Fruit fly (Drosophila melanogaster) whole organism, prepupa: ENCODE data around the gene KaiR1D.

Source experiments
- Blimp-1 ChIP-seq: fragments of 200-800 bp; sonication (Bioruptor generic); optimal IDR thresholded peaks from 3 replicates; lab custom pipeline; 2017; ENCODE audit warnings: missing biosample characterization, missing genetic modification characterization, mild to moderate bottlenecking, moderate library complexity, missing genetic modification reagents
- CG10631 ChIP-seq: fragments of 200-800 bp; sonication (Bioruptor generic); optimal IDR thresholded peaks from 2 replicates; lab custom pipeline; 2016; ENCODE audit warnings: missing biosample characterization, missing genetic modification characterization
- CG10669 ChIP-seq: fragments of 200-800 bp; sonication (Bioruptor generic); optimal IDR thresholded peaks from 3 replicates; lab custom pipeline; 2018; ENCODE audit warnings: missing biosample characterization, mild to moderate bottlenecking, missing genetic modification characterization, moderate library complexity
- CG11294 ChIP-seq: fragments of 200-800 bp; sonication (Bioruptor generic); IDR thresholded peaks from 2 replicates; pipeline ENCODE4 v1.3.6; 2022; ENCODE audit warnings: missing biosample characterization, missing genetic modification characterization
- CG11762 ChIP-seq: fragments of 200-800 bp; sonication (Bioruptor generic); optimal IDR thresholded peaks from 3 replicates; lab custom pipeline; 2016; ENCODE audit warnings: missing biosample characterization, missing genetic modification characterization; ENCODE audit not compliant: insufficient read depth
- CG11902 ChIP-seq: fragments of 200-800 bp; sonication (Bioruptor generic); optimal IDR thresholded peaks from 3 replicates; lab custom pipeline; 2016; ENCODE audit warnings: missing biosample characterization, missing genetic modification characterization
- CG1621 ChIP-seq: fragments of 200-800 bp; sonication (Bioruptor generic); optimal IDR thresholded peaks from 3 replicates; lab custom pipeline; 2018; ENCODE audit warnings: missing biosample characterization, mild to moderate bottlenecking, missing genetic modification characterization
- CG16779 ChIP-seq: fragments of 200-800 bp; sonication (Bioruptor generic); optimal IDR thresholded peaks from 3 replicates; lab custom pipeline; 2017; ENCODE audit warnings: missing biosample characterization, mild to moderate bottlenecking, missing genetic modification characterization
- CG3032 ChIP-seq: fragments of 200-800 bp; optimal IDR thresholded peaks from 2 replicates; lab custom pipeline; 2019; ENCODE audit warnings: missing biosample characterization, mild to moderate bottlenecking, missing genetic modification characterization, moderate library complexity
- CG31627 ChIP-seq: fragments of 200-800 bp; sonication (Bioruptor generic); optimal IDR thresholded peaks from 3 replicates; lab custom pipeline; 2016; ENCODE audit warnings: missing biosample characterization, missing genetic modification characterization
- CG32006 ChIP-seq: fragments of 200-800 bp; sonication (Bioruptor generic); optimal IDR thresholded peaks from 3 replicates; lab custom pipeline; 2017; ENCODE audit warnings: missing biosample characterization, mild to moderate bottlenecking, missing genetic modification characterization
- CG34406 ChIP-seq: fragments of 200-800 bp; sonication (Bioruptor generic); optimal IDR thresholded peaks from 3 replicates; lab custom pipeline; 2016; ENCODE audit warnings: missing biosample characterization, missing genetic modification characterization
- CG3919 ChIP-seq: fragments of 200-800 bp; sonication (Bioruptor generic); optimal IDR thresholded peaks from 3 replicates; lab custom pipeline; 2016; ENCODE audit warnings: missing biosample characterization, missing genetic modification characterization
- CG4318 ChIP-seq: fragments of 200-800 bp; sonication (Bioruptor generic); optimal IDR thresholded peaks from 3 replicates; lab custom pipeline; 2017; ENCODE audit warnings: missing biosample characterization, mild to moderate bottlenecking, missing genetic modification characterization
- CG6163 ChIP-seq: fragments of 200-800 bp; sonication (Bioruptor generic); IDR thresholded peaks from 3 replicates; pipeline ENCODE4 v1.3.6; 2022; ENCODE audit warnings: missing biosample characterization, missing genetic modification characterization
- CG6276 ChIP-seq: fragments of 200-800 bp; sonication (Bioruptor generic); optimal IDR thresholded peaks from 2 replicates; lab custom pipeline; 2017; ENCODE audit warnings: missing biosample characterization, mild to moderate bottlenecking, missing genetic modification characterization
- CG6792 ChIP-seq: fragments of 200-800 bp; sonication (Bioruptor generic); optimal IDR thresholded peaks from 3 replicates; lab custom pipeline; 2016; ENCODE audit warnings: missing biosample characterization, missing genetic modification characterization
- CG6808 ChIP-seq: fragments of 200-800 bp; sonication (Bioruptor generic); optimal IDR thresholded peaks from 3 replicates; lab custom pipeline; 2017; ENCODE audit warnings: missing biosample characterization, missing genetic modification characterization, mild to moderate bottlenecking, moderate library complexity, missing genetic modification reagents
- CG6854 ChIP-seq: fragments of 200-800 bp; sonication (Bioruptor generic); optimal IDR thresholded peaks from 2 replicates; lab custom pipeline; 2017; ENCODE audit warnings: missing biosample characterization, mild to moderate bottlenecking, missing genetic modification characterization
- CG8119 ChIP-seq: fragments of 200-800 bp; sonication (Bioruptor generic); IDR thresholded peaks from 3 replicates; pipeline ENCODE4 v1.3.6; 2022; ENCODE audit warnings: missing biosample characterization, missing genetic modification characterization
- CG8319 ChIP-seq: fragments of 200-800 bp; sonication (Bioruptor generic); optimal IDR thresholded peaks from 3 replicates; lab custom pipeline; 2016; ENCODE audit warnings: missing biosample characterization, missing genetic modification characterization
- CG8632 ChIP-seq: fragments of 200-800 bp; sonication (Bioruptor generic); optimal IDR thresholded peaks from 3 replicates; lab custom pipeline; 2016; ENCODE audit warnings: missing biosample characterization, missing genetic modification characterization
- CG9139 ChIP-seq: fragments of 200-800 bp; sonication (Bioruptor generic); optimal IDR thresholded peaks from 3 replicates; lab custom pipeline; 2017; ENCODE audit warnings: missing biosample characterization, mild to moderate bottlenecking, missing genetic modification characterization
- Eip75B ChIP-seq: fragments of 200-800 bp; sonication (Bioruptor generic); optimal IDR thresholded peaks from 3 replicates; lab custom pipeline; 2016; ENCODE audit warnings: missing biosample characterization, missing genetic modification characterization
- Eip93F ChIP-seq: fragments of 200-800 bp; sonication (Bioruptor generic); optimal IDR thresholded peaks from 2 replicates; lab custom pipeline; 2016; ENCODE audit warnings: missing biosample characterization, mild to moderate bottlenecking, missing genetic modification characterization
- Ets96B ChIP-seq: fragments of 200-800 bp; optimal IDR thresholded peaks from 2 replicates; lab custom pipeline; 2019; ENCODE audit warnings: missing biosample characterization, mild to moderate bottlenecking, missing genetic modification characterization, moderate library complexity
- Gug ChIP-seq: fragments of 200-800 bp; sonication (Bioruptor generic); IDR thresholded peaks from 2 replicates; pipeline ENCODE4 v1.3.6; 2022; ENCODE audit warnings: missing biosample characterization, missing genetic modification characterization
- Hr38 ChIP-seq: sonication (Bioruptor generic); optimal IDR thresholded peaks from 2 replicates; lab custom pipeline; 2016; ENCODE audit warnings: missing biosample characterization, missing genetic modification characterization
- Hr39 ChIP-seq: fragments of 200-800 bp; sonication (Bioruptor generic); optimal IDR thresholded peaks from 2 replicates; lab custom pipeline; 2016; ENCODE audit warnings: missing biosample characterization, missing genetic modification characterization
- Hr4 ChIP-seq: fragments of 200-800 bp; sonication (Bioruptor generic); optimal IDR thresholded peaks from 3 replicates; lab custom pipeline; 2016; ENCODE audit warnings: missing biosample characterization, missing genetic modification characterization
- Met ChIP-seq: fragments of 200-800 bp; sonication (Bioruptor generic); optimal IDR thresholded peaks from 3 replicates; lab custom pipeline; 2016; ENCODE audit warnings: missing biosample characterization, missing genetic modification characterization
- Smox ChIP-seq: fragments of 200-800 bp; sonication (Bioruptor generic); optimal IDR thresholded peaks from 3 replicates; lab custom pipeline; 2016; ENCODE audit warnings: missing biosample characterization, missing genetic modification characterization
- Sox102F ChIP-seq: fragments of 200-800 bp; sonication (Bioruptor generic); optimal IDR thresholded peaks from 2 replicates; lab custom pipeline; 2016; ENCODE audit warnings: missing biosample characterization, mild to moderate bottlenecking, missing genetic modification characterization
- Sox14 ChIP-seq: fragments of 200-800 bp; sonication (Bioruptor generic); optimal IDR thresholded peaks from 3 replicates; lab custom pipeline; 2016; ENCODE audit warnings: missing biosample characterization, missing genetic modification characterization
- Sox15 ChIP-seq: fragments of 200-800 bp; sonication (Bioruptor generic); optimal IDR thresholded peaks from 3 replicates; lab custom pipeline; 2016; ENCODE audit warnings: missing biosample characterization, missing genetic modification characterization
- achi ChIP-seq: fragments of 200-800 bp; sonication (Bioruptor generic); optimal IDR thresholded peaks from 3 replicates; lab custom pipeline; 2016; ENCODE audit warnings: missing biosample characterization, missing genetic modification characterization
- acj6 ChIP-seq: fragments of 200-800 bp; sonication (Bioruptor generic); optimal IDR thresholded peaks from 3 replicates; lab custom pipeline; 2016; ENCODE audit warnings: missing biosample characterization, missing genetic modification characterization
- cyc ChIP-seq: fragments of 200-800 bp; sonication (Bioruptor generic); optimal IDR thresholded peaks from 3 replicates; lab custom pipeline; 2016; ENCODE audit warnings: missing biosample characterization, missing genetic modification characterization
- dac ChIP-seq: fragments of 200-800 bp; sonication (Bioruptor generic); optimal IDR thresholded peaks from 2 replicates; lab custom pipeline; 2017; ENCODE audit warnings: missing biosample characterization, mild to moderate bottlenecking, missing genetic modification characterization
- dsx ChIP-seq: fragments of 200-800 bp; optimal IDR thresholded peaks from 3 replicates; lab custom pipeline; 2019; ENCODE audit warnings: missing biosample characterization, mild to moderate bottlenecking, missing genetic modification characterization, moderate library complexity; ENCODE audit not compliant: poor library complexity, severe bottlenecking
- eg ChIP-seq: fragments of 200-800 bp; sonication (Bioruptor generic); IDR thresholded peaks from 3 replicates; pipeline ENCODE4 v1.3.6; 2022; ENCODE audit warnings: missing biosample characterization, missing genetic modification characterization
- fd85E ChIP-seq: fragments of 200-800 bp; sonication (Bioruptor generic); optimal IDR thresholded peaks from 3 replicates; lab custom pipeline; 2016; ENCODE audit warnings: missing biosample characterization, missing genetic modification characterization
- net ChIP-seq: fragments of 200-800 bp; sonication (Bioruptor generic); optimal IDR thresholded peaks from 3 replicates; lab custom pipeline; 2016; ENCODE audit warnings: missing biosample characterization, missing genetic modification characterization
- pdm3 ChIP-seq: fragments of 200-800 bp; sonication (Bioruptor generic); optimal IDR thresholded peaks from 3 replicates; lab custom pipeline; 2016; ENCODE audit warnings: missing biosample characterization, missing genetic modification characterization
- salr ChIP-seq, 2 experiments: fragments of 200-800 bp; sonication (Bioruptor generic); optimal IDR thresholded peaks; 3 replicates each; lab custom pipeline; 2016 to 2018; ENCODE audit warnings: missing biosample characterization in 2 of 2, missing genetic modification characterization in 2 of 2, mild to moderate bottlenecking in 1 of 2
- spab ChIP-seq: fragments of 200-800 bp; sonication (Bioruptor generic); optimal IDR thresholded peaks from 2 replicates; lab custom pipeline; 2017; ENCODE audit warnings: missing biosample characterization, mild to moderate bottlenecking, missing genetic modification characterization, missing genetic modification reagents
- ss ChIP-seq, 2 experiments: fragments of 200-800 bp; sonication (Bioruptor generic); optimal IDR thresholded peaks; 2 replicates in 1 of 2; 3 replicates in 1 of 2; lab custom pipeline; 2017 to 2018; ENCODE audit warnings: mild to moderate bottlenecking in 2 of 2, missing biosample characterization in 2 of 2, missing genetic modification characterization in 2 of 2, moderate library complexity in 1 of 2
- svp ChIP-seq: fragments of 200-800 bp; sonication (Bioruptor generic); peaks from one replicate; lab custom pipeline; 2016; ENCODE audit warnings: missing biosample characterization, missing genetic modification characterization
- topi ChIP-seq: fragments of 200-800 bp; sonication (Bioruptor generic); optimal IDR thresholded peaks from 3 replicates; lab custom pipeline; 2016; ENCODE audit warnings: missing biosample characterization, missing genetic modification characterization

Gene KaiR1D

dm6 chr3R:20834770-20835183, 31.3 kb downstream of the KaiR1D start (continued):
- TF ChIP-seq achi (GFP tag; lab: Kevin White, UChicago) (no peak), CG11762 (GFP tag; lab: Kevin White, UChicago) (no peak), svp (GFP tag; lab: Kevin White, UChicago) (no peak), CG10669 (GFP tag; lab: Kevin White, UChicago) (no peak)
- TF ChIP-seq, all 60 proteins: peak for 3

DNA sequence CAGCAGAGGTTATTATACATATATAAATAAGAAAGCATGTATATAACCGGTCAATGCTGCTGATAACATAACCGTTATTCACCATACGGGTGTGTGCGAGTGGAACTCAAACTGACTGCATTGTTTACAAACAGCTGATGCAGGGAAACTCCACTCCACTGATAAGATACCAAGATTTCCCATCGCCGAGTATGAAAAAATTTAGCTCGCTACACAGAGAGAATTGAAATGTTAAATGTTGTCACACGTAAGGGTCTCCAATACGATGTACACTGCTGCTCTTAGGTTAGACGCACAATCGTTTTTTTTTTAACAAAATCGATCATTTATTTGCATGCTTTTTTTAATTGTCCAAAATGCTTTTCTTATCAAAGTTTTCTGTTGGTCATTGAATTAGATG, 32.4 kb downstream of the KaiR1D start:
- TF ChIP-seq Met, result peak; percentile 17
- TF ChIP-seq CG8632 (GFP tag; lab: Kevin White, UChicago), result peak; percentile 16
- TF ChIP-seq CG9139 (GFP tag; lab: Kevin White, UChicago), result no peak
- peak; percentile 34 for TF ChIP-seq CG31627
- peak; percentile 28 for TF ChIP-seq Hr39
- TF ChIP-seq CG6854 (GFP tag; lab: Kevin White, UChicago), result no peak
- TF ChIP-seq svp (GFP tag; lab: Kevin White, UChicago), result peak; percentile 80
- TF ChIP-seq CG6276 (GFP tag; lab: Kevin White, UChicago), result peak; percentile 3
- peak; percentile 56 for TF ChIP-seq pdm3 (GFP tag; lab: Kevin White, UChicago)
- TF ChIP-seq CG3032 (tag; lab: Kevin White, UChicago), result no peak
- peak; percentile 25 for TF ChIP-seq CG4318 (GFP tag; lab: Kevin White, UChicago)
- peak; percentile 26 for TF ChIP-seq achi (GFP tag; lab: Kevin White, UChicago)
- no peak for TF ChIP-seq Ets96B
- TF ChIP-seq Smox (GFP tag; lab: Kevin White, UChicago), result peak; percentile 28
- TF ChIP-seq eg (GFP tag; lab: Robert Waterston, UW), result peak; percentile 50; the same call in 1 of the 3 replicates
- no peak for TF ChIP-seq Blimp-1 (GFP tag; lab: Kevin White, UChicago)
- peak; percentile 61; the same call in 2 of the 3 replicates for TF ChIP-seq CG8119 (GFP tag; lab: Robert Waterston, UW)
- TF ChIP-seq Hr38 (GFP tag; lab: Kevin White, UChicago), result no peak
- TF ChIP-seq CG16779 (tag; lab: Kevin White, UChicago), result no peak
- peak; percentile 55 for TF ChIP-seq Eip93F (GFP tag; lab: Kevin White, UChicago)
- TF ChIP-seq Sox14 (GFP tag; lab: Kevin White, UChicago), result peak; percentile 13
- peak in 1 of 2 experiments; percentile 7 for TF ChIP-seq salr (GFP tag; optimal IDR thresholded peaks at IDR 0.05; lab: Kevin White, UChicago)
- TF ChIP-seq fd85E (GFP tag; lab: Kevin White, UChicago), result no peak
- peak; percentile 6 for TF ChIP-seq topi (GFP tag; lab: Kevin White, UChicago)
- no peak for TF ChIP-seq Gug (GFP tag; lab: Robert Waterston, UW)
- TF ChIP-seq CG32006 (GFP tag; lab: Kevin White, UChicago), result peak; percentile 67
- no peak for TF ChIP-seq spab (GFP tag; lab: Kevin White, UChicago)
- no peak for TF ChIP-seq CG8319 (GFP tag; lab: Kevin White, UChicago)
- TF ChIP-seq CG6792, result no peak
- no peak for TF ChIP-seq dac (GFP tag; lab: Kevin White, UChicago)
- TF ChIP-seq Sox102F, result peak; percentile 56
- no peak for TF ChIP-seq Sox15 (GFP tag; lab: Kevin White, UChicago)
- peak; percentile 20 for TF ChIP-seq Eip75B (GFP tag; lab: Kevin White, UChicago)
- peak; percentile 28 for TF ChIP-seq CG10669 (GFP tag; lab: Kevin White, UChicago)
- no peak for TF ChIP-seq CG6808
- TF ChIP-seq CG34406, result peak; percentile 34
- TF ChIP-seq ss (GFP tag; optimal IDR thresholded peaks at IDR 0.05; lab: Kevin White, UChicago), result no peak
- TF ChIP-seq cyc (GFP tag; lab: Kevin White, UChicago), result peak; percentile 28
- TF ChIP-seq CG11294 (GFP tag; lab: Robert Waterston, UW), result no peak
- TF ChIP-seq CG10631 (GFP tag; lab: Kevin White, UChicago), result peak; percentile 18
- peak; percentile 20 for TF ChIP-seq acj6 (GFP tag; lab: Kevin White, UChicago)
- no peak for TF ChIP-seq net (GFP tag; lab: Kevin White, UChicago)
- TF ChIP-seq CG11902 (GFP tag; lab: Kevin White, UChicago), result no peak
- no peak for TF ChIP-seq dsx (GFP tag; lab: Kevin White, UChicago)
- 0 out of 3 replicates have a peak, but pooled peaks have one; percentile 29 for TF ChIP-seq CG6163
- no peak for TF ChIP-seq CG1621
- TF ChIP-seq CG3919 (GFP tag; lab: Kevin White, UChicago), result peak; percentile 21
- peak; percentile 59 for TF ChIP-seq Hr4 (GFP tag; lab: Kevin White, UChicago)
